Fruit fly (Drosophila melanogaster) whole organism, embryonic: ENCODE data around the gene elB.
A peak's percentile ranks its signal among the peaks of the same experiment; 100 is the strongest.

Source experiments
- Abd-B ChIP-seq: fragments of 200-800 bp; sonication (Bioruptor generic); optimal IDR thresholded peaks from 2 replicates; lab custom pipeline; 2018; ENCODE audit warnings: missing biosample characterization, mild to moderate bottlenecking, missing genetic modification characterization, moderate library complexity
- Aef1 ChIP-seq: fragments of 200-800 bp; sonication (Bioruptor generic); IDR thresholded peaks from 3 replicates; pipeline ENCODE4 v1.3.6; 2022; ENCODE audit warnings: missing biosample characterization, missing genetic modification characterization
- B-H2 ChIP-seq: fragments of 200-800 bp; sonication (Bioruptor generic); optimal IDR thresholded peaks from 2 replicates; lab custom pipeline; 2018; ENCODE audit warnings: missing biosample characterization, mild to moderate bottlenecking, missing genetic modification characterization
- CG12659 ChIP-seq: fragments of 200-800 bp; sonication (Bioruptor generic); optimal IDR thresholded peaks from 3 replicates; lab custom pipeline; 2017; ENCODE audit warnings: mild to moderate bottlenecking, missing biosample characterization, missing genetic modification reagents, missing genetic modification characterization
- CG12744 ChIP-seq: fragments of 200-800 bp; sonication (Bioruptor generic); optimal IDR thresholded peaks from 2 replicates; lab custom pipeline; 2016; ENCODE audit warnings: missing biosample characterization, missing genetic modification characterization
- CG13287 ChIP-seq: fragments of 200-800 bp; sonication (Bioruptor generic); IDR thresholded peaks from 2 replicates; pipeline ENCODE4 v1.3.6; 2022; ENCODE audit warnings: missing biosample characterization, missing genetic modification characterization; ENCODE audit not compliant: partially characterized antibody
- CG13894 ChIP-seq: fragments of 200-800 bp; sonication (Bioruptor generic); optimal IDR thresholded peaks from 3 replicates; lab custom pipeline; 2018; ENCODE audit warnings: missing biosample characterization, mild to moderate bottlenecking, missing genetic modification characterization, moderate library complexity
- CG14014 ChIP-seq: fragments of 200-800 bp; sonication (Bioruptor generic); IDR thresholded peaks from 2 replicates; pipeline ENCODE4 v1.3.6; 2022; ENCODE audit warnings: missing biosample characterization, missing genetic modification characterization
- CG14667 ChIP-seq: fragments of 200-800 bp; sonication (Bioruptor generic); IDR thresholded peaks from 2 replicates; pipeline ENCODE4 v1.3.6; 2022; ENCODE audit warnings: missing biosample characterization, missing genetic modification characterization
- CG1832 ChIP-seq: fragments of 200-800 bp; sonication (Bioruptor generic); optimal IDR thresholded peaks from 2 replicates; lab custom pipeline; 2017; ENCODE audit warnings: missing biosample characterization, mild to moderate bottlenecking, missing genetic modification characterization, inconsistent platforms
- CG2116 ChIP-seq: fragments of 200-800 bp; sonication (Bioruptor generic); optimal IDR thresholded peaks from 3 replicates; lab custom pipeline; 2018; ENCODE audit warnings: missing biosample characterization, mild to moderate bottlenecking, missing genetic modification characterization
- CG31224 ChIP-seq: fragments of 200-800 bp; sonication (Bioruptor generic); IDR thresholded peaks from 2 replicates; pipeline ENCODE4 v1.3.6; 2022; ENCODE audit warnings: missing biosample characterization, missing genetic modification characterization
- CG32532 ChIP-seq: fragments of 200-800 bp; sonication (Bioruptor generic); IDR thresholded peaks from 2 replicates; pipeline ENCODE4 v1.3.6; 2022; ENCODE audit warnings: missing biosample characterization, missing genetic modification characterization
- CG33557 ChIP-seq: fragments of 200-800 bp; sonication (Bioruptor generic); optimal IDR thresholded peaks from 2 replicates; lab custom pipeline; 2019; ENCODE audit warnings: missing biosample characterization, mild to moderate bottlenecking, missing genetic modification characterization, moderate library complexity
- CG3995 ChIP-seq: fragments of 200-800 bp; sonication (Bioruptor generic); optimal IDR thresholded peaks from 3 replicates; lab custom pipeline; 2016; ENCODE audit warnings: missing biosample characterization, missing genetic modification characterization
- CG42726 ChIP-seq: fragments of 200-800 bp; sonication (Bioruptor generic); IDR thresholded peaks from 2 replicates; pipeline ENCODE4 v1.3.6; 2022; ENCODE audit warnings: missing biosample characterization, missing genetic modification characterization; ENCODE audit not compliant: partially characterized antibody
- CG4360 ChIP-seq: fragments of 200-800 bp; sonication (Bioruptor generic); IDR thresholded peaks from 2 replicates; pipeline ENCODE4 v1.3.6; 2022; ENCODE audit warnings: missing biosample characterization, missing genetic modification characterization
- CG6254 ChIP-seq: fragments of 200-800 bp; sonication (Bioruptor generic); optimal IDR thresholded peaks from 3 replicates; lab custom pipeline; 2017; ENCODE audit warnings: mild to moderate bottlenecking, missing biosample characterization, missing genetic modification reagents, missing genetic modification characterization
- CG6765 ChIP-seq: fragments of 200-800 bp; sonication (Bioruptor generic); optimal IDR thresholded peaks from 3 replicates; lab custom pipeline; 2017; ENCODE audit warnings: missing biosample characterization, mild to moderate bottlenecking, missing genetic modification characterization
- CG8089 ChIP-seq: fragments of 200-800 bp; sonication (Bioruptor generic); optimal IDR thresholded peaks from 3 replicates; lab custom pipeline; 2016; ENCODE audit warnings: missing biosample characterization, missing genetic modification characterization
- CTCF ChIP-seq: fragments of 200-800 bp; sonication (Bioruptor generic); optimal IDR thresholded peaks from 2 replicates; lab custom pipeline; 2017; ENCODE audit warnings: missing biosample characterization, mild to moderate bottlenecking, missing genetic modification characterization, moderate library complexity
- CoRest ChIP-seq: fragments of 200-800 bp; sonication (Bioruptor generic); optimal IDR thresholded peaks from 3 replicates; lab custom pipeline; 2018; ENCODE audit warnings: missing biosample characterization, mild to moderate bottlenecking, missing genetic modification characterization, moderate library complexity
- Dbx ChIP-seq: fragments of 200-800 bp; sonication (Bioruptor generic); IDR thresholded peaks from 3 replicates; pipeline ENCODE4 v1.3.6; 2022; ENCODE audit warnings: missing biosample characterization, missing genetic modification characterization
- Ets97D ChIP-seq: fragments of 200-800 bp; sonication (Bioruptor generic); optimal IDR thresholded peaks from 3 replicates; lab custom pipeline; 2016; ENCODE audit warnings: missing biosample characterization, missing genetic modification characterization
- Hey ChIP-seq: fragments of 200-800 bp; sonication (Bioruptor generic); optimal IDR thresholded peaks from 3 replicates; lab custom pipeline; 2018; ENCODE audit warnings: missing biosample characterization, mild to moderate bottlenecking, missing genetic modification characterization
- HmgD ChIP-seq: fragments of 200-800 bp; sonication (Bioruptor generic); optimal IDR thresholded peaks from 3 replicates; lab custom pipeline; 2016; ENCODE audit warnings: missing biosample characterization, missing genetic modification characterization
- MBD-R2 ChIP-seq: fragments of 200-800 bp; sonication (Bioruptor generic); IDR thresholded peaks from 2 replicates; pipeline ENCODE4 v1.3.6; 2022; ENCODE audit warnings: missing biosample characterization, missing genetic modification characterization
- Neu2 ChIP-seq: fragments of 200-800 bp; sonication (Bioruptor generic); optimal IDR thresholded peaks from 3 replicates; lab custom pipeline; 2016; ENCODE audit warnings: missing biosample characterization, missing genetic modification characterization, borderline replicate concordance
- Trl ChIP-seq, 3 experiments: fragments of >200 bp in 2 of 3; fragments of 200-800 bp in 1 of 3; sonication (Bioruptor generic) in 1 of 3; optimal IDR thresholded peaks; 2 replicates in 1 of 3; 3 replicates in 2 of 3; lab custom pipeline; 2016 to 2017; ENCODE audit warnings: missing biosample characterization in 1 of 3, missing genetic modification characterization in 1 of 3
- Usf ChIP-seq: fragments of 200-800 bp; sonication (Bioruptor generic); optimal IDR thresholded peaks from 2 replicates; lab custom pipeline; 2017; ENCODE audit warnings: missing genotype, missing biosample characterization, missing genetic modification characterization
- abd-A ChIP-seq: fragments of 200-800 bp; sonication (Bioruptor generic); optimal IDR thresholded peaks from 3 replicates; lab custom pipeline; 2019; ENCODE audit warnings: missing biosample characterization, mild to moderate bottlenecking, missing genetic modification characterization, moderate library complexity
- btn ChIP-seq: fragments of 200-800 bp; sonication (Bioruptor generic); optimal IDR thresholded peaks from 2 replicates; lab custom pipeline; 2016; ENCODE audit warnings: missing biosample characterization, missing genetic modification characterization
- cg ChIP-seq: fragments of 200-800 bp; sonication (Bioruptor generic); optimal IDR thresholded peaks from 3 replicates; lab custom pipeline; 2019; ENCODE audit warnings: missing biosample characterization, mild to moderate bottlenecking, missing genetic modification characterization, moderate library complexity
- chinmo ChIP-seq: fragments of 200-800 bp; sonication (Bioruptor generic); IDR thresholded peaks from 4 replicates; pipeline ENCODE4 v1.3.6; 2022; ENCODE audit warnings: missing biosample characterization, missing genetic modification characterization; ENCODE audit not compliant: partially characterized antibody
- ci ChIP-seq: fragments of 200-800 bp; sonication (Bioruptor generic); IDR thresholded peaks from 3 replicates; pipeline ENCODE4 v1.3.6; 2022; ENCODE audit warnings: missing biosample characterization, missing genetic modification characterization
- crol ChIP-seq: fragments of 200-800 bp; sonication (Bioruptor generic); IDR thresholded peaks from 2 replicates; pipeline ENCODE4 v1.3.6; 2022; ENCODE audit warnings: missing biosample characterization, missing genetic modification characterization
- dan ChIP-seq: fragments of 200-800 bp; sonication (Bioruptor generic); IDR thresholded peaks from 2 replicates; pipeline ENCODE4 v1.3.6; 2022; ENCODE audit warnings: missing biosample characterization, missing genetic modification characterization
- fd64A ChIP-seq: fragments of 200-800 bp; sonication (Bioruptor generic); optimal IDR thresholded peaks from 3 replicates; lab custom pipeline; 2018; ENCODE audit warnings: missing biosample characterization, mild to moderate bottlenecking, missing genetic modification characterization
- h ChIP-seq: fragments of >200 bp; optimal IDR thresholded peaks from 2 replicates; lab custom pipeline; 2017
- hb ChIP-seq: fragments of 200-800 bp; sonication (Bioruptor generic); IDR thresholded peaks from 3 replicates; pipeline ENCODE4 v1.3.6; 2022; ENCODE audit warnings: missing biosample characterization, missing genetic modification characterization; ENCODE audit not compliant: partially characterized antibody
- hbn ChIP-seq: fragments of 200-800 bp; sonication (Bioruptor generic); IDR thresholded peaks from 2 replicates; pipeline ENCODE4 v1.3.6; 2022; ENCODE audit warnings: missing biosample characterization, missing genetic modification characterization; ENCODE audit not compliant: partially characterized antibody
- kni ChIP-seq: fragments of 200-800 bp; sonication (Bioruptor generic); optimal IDR thresholded peaks from 3 replicates; lab custom pipeline; 2017; ENCODE audit warnings: mild to moderate bottlenecking, missing biosample characterization, missing genetic modification reagents, missing genetic modification characterization
- knrl ChIP-seq: fragments of 200-800 bp; sonication (Bioruptor generic); IDR thresholded peaks from 3 replicates; pipeline ENCODE4 v1.3.6; 2022; ENCODE audit warnings: missing biosample characterization, missing genetic modification characterization; ENCODE audit not compliant: partially characterized antibody
- mirr ChIP-seq: fragments of 200-800 bp; sonication (Bioruptor generic); optimal IDR thresholded peaks from 3 replicates; lab custom pipeline; 2018; ENCODE audit warnings: missing biosample characterization, mild to moderate bottlenecking, missing genetic modification characterization
- mld ChIP-seq: fragments of 200-800 bp; sonication (Bioruptor generic); IDR thresholded peaks from 3 replicates; pipeline ENCODE4 v1.3.6; 2022; ENCODE audit warnings: missing biosample characterization, missing genetic modification characterization; ENCODE audit not compliant: partially characterized antibody
- onecut ChIP-seq: fragments of 200-800 bp; sonication (Bioruptor generic); IDR thresholded peaks from 2 replicates; pipeline ENCODE4 v1.3.6; 2022; ENCODE audit warnings: missing biosample characterization, missing genetic modification characterization
- sens ChIP-seq: fragments of 200-800 bp; sonication (Bioruptor generic); peaks from one replicate; lab custom pipeline; 2016; ENCODE audit warnings: missing biosample characterization, missing genetic modification characterization
- sob ChIP-seq: fragments of 200-800 bp; sonication (Bioruptor generic); IDR thresholded peaks from 2 replicates; pipeline ENCODE4 v1.3.6; 2022; ENCODE audit warnings: missing biosample characterization, missing genetic modification characterization
- z ChIP-seq: fragments of 200-800 bp; sonication (Bioruptor generic); IDR thresholded peaks from 3 replicates; pipeline ENCODE4 v1.3.6; 2022; ENCODE audit warnings: missing biosample characterization, missing genetic modification characterization
- zen ChIP-seq: fragments of 200-800 bp; sonication (Bioruptor generic); optimal IDR thresholded peaks from 3 replicates; lab custom pipeline; 2018; ENCODE audit warnings: missing biosample characterization, mild to moderate bottlenecking, missing genetic modification characterization, moderate library complexity
- zf30C ChIP-seq: fragments of 200-800 bp; sonication (Bioruptor generic); optimal IDR thresholded peaks from 3 replicates; lab custom pipeline; 2018; ENCODE audit warnings: missing biosample characterization, mild to moderate bottlenecking, missing genetic modification characterization

The elB gene

DNA sequence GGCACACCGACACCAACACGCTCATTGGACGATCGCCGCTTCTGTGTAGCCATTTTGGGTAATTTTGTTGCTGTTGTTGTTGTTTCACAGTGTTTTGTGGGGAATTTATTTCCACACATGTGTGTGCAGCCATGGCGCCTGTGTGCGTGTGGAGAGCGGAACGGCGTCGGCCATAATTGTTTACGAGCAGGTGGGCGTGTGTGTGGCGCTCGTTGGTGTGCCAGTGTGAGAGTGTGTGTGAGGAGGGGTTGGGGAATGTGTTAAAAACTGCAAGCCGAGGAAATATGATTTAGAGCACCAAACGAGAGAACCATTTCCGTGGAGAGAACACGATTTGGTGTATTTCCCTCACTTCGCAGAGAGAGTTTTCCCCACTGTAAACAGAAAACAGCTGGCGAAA, 982 bp upstream of the elB start (continued):
- no peak for TF ChIP-seq hbn (GFP tag; lab: Robert Waterston, UW)
- no peak for TF ChIP-seq CG13894 (tag; lab: Kevin White, UChicago)
- peak; percentile 72 for TF ChIP-seq kni (GFP tag; lab: Kevin White, UChicago)
- TF ChIP-seq sob (GFP tag; lab: Robert Waterston, UW) = peak; percentile 40; the same call in 1 of the 2 replicates
- TF ChIP-seq CG33557 = no peak
- TF ChIP-seq CG14014 (GFP tag; lab: Robert Waterston, UW) = peak; percentile 22; the same call in 1 of the 2 replicates
- TF ChIP-seq fd64A = peak; percentile 6
- peak; percentile 73 for TF ChIP-seq B-H2 (GFP tag; lab: Kevin White, UChicago)
- TF ChIP-seq MBD-R2 (GFP tag; lab: Robert Waterston, UW) = 0 out of 2 replicates have a peak, but pooled peaks have one; percentile 19
- TF ChIP-seq z (GFP tag; lab: Robert Waterston, UW) = 0 out of 3 replicates have a peak, but pooled peaks have one; percentile 57
- no peak for TF ChIP-seq CG1832 (GFP tag; lab: Kevin White, UChicago)
- peak; percentile 39 for TF ChIP-seq HmgD (GFP tag; lab: Kevin White, UChicago)
- no peak for TF ChIP-seq zf30C
- peak; percentile 74 for TF ChIP-seq mirr (GFP tag; lab: Kevin White, UChicago)
- TF ChIP-seq onecut (GFP tag; lab: Robert Waterston, UW) = no peak; the same call in 1 of the 2 replicates
- no peak for TF ChIP-seq CG6254 (GFP tag; lab: Kevin White, UChicago)
- TF ChIP-seq zen (tag; lab: Kevin White, UChicago) = no peak
- TF ChIP-seq CG4360 = peak; percentile 92
- peak; percentile 31 for TF ChIP-seq Abd-B (GFP tag; lab: Kevin White, UChicago)
- TF ChIP-seq Aef1 (GFP tag; lab: Robert Waterston, UW) = peak; percentile 81
- TF ChIP-seq chinmo (GFP tag; lab: Robert Waterston, UW) = peak; percentile 91
- no peak for TF ChIP-seq hb (GFP tag; lab: Robert Waterston, UW)
- TF ChIP-seq abd-A (tag; lab: Kevin White, UChicago) = peak; percentile 97
- peak; percentile 5 for TF ChIP-seq CTCF (GFP tag; lab: Kevin White, UChicago)
- TF ChIP-seq btn (GFP tag; lab: Kevin White, UChicago) = no peak
- no peak for TF ChIP-seq CG3995 (GFP tag; lab: Kevin White, UChicago)
- no peak for TF ChIP-seq CG12744 (GFP tag; lab: Kevin White, UChicago)
- peak; percentile 58 for TF ChIP-seq CoRest (tag; lab: Kevin White, UChicago)
- TF ChIP-seq mld (GFP tag; lab: Robert Waterston, UW) = no peak
- TF ChIP-seq Trl (optimal IDR thresholded peaks at IDR 0.05; lab: Kevin White, UChicago) = peak; percentile 49 to 52
- no peak for TF ChIP-seq Trl (GFP tag; optimal IDR thresholded peaks at IDR 0.05; lab: Kevin White, UChicago)
- no peak for TF ChIP-seq Neu2 (GFP tag; lab: Kevin White, UChicago)
- TF ChIP-seq Usf (GFP tag; lab: Kevin White, UChicago) = no peak
- TF ChIP-seq CG31224 = no peak
- no peak for TF ChIP-seq knrl
- TF ChIP-seq h (lab: Kevin White, UChicago) = no peak
- peak; percentile 6 for TF ChIP-seq Hey (tag; lab: Kevin White, UChicago)
- no peak for TF ChIP-seq CG6765 (GFP tag; lab: Kevin White, UChicago)
- TF ChIP-seq ci (GFP tag; lab: Robert Waterston, UW) = peak; percentile 77
- no peak for TF ChIP-seq CG2116 (GFP tag; lab: Kevin White, UChicago)
- no peak for TF ChIP-seq CG12659 (GFP tag; lab: Kevin White, UChicago)
- peak; percentile 41 for TF ChIP-seq sens (GFP tag; lab: Kevin White, UChicago)
- peak; percentile 98 for TF ChIP-seq cg
- TF ChIP-seq CG42726 (GFP tag; lab: Robert Waterston, UW) = no peak
- no peak for TF ChIP-seq CG8089 (GFP tag; lab: Kevin White, UChicago)
- TF ChIP-seq CG13287 = peak; percentile 18; the same call in 1 of the 2 replicates
- TF ChIP-seq CG14667 (GFP tag; lab: Robert Waterston, UW) = no peak
- no peak for TF ChIP-seq dan (GFP tag; lab: Robert Waterston, UW)
- no peak for TF ChIP-seq Ets97D (GFP tag; lab: Kevin White, UChicago)
- 0 out of 2 replicates have a peak, but pooled peaks have one; percentile 34 for TF ChIP-seq crol
- TF ChIP-seq CG32532 = peak; percentile 58; the same call in 1 of the 2 replicates
- 0 out of 3 replicates have a peak, but pooled peaks have one; percentile 28 for TF ChIP-seq Dbx (GFP tag; lab: Robert Waterston, UW)
